Fruit fly (Drosophila melanogaster) whole organism, embryonic: ENCODE results near the gene CG14630.

ENCODE experiments used
- Oaz ChIP-seq: fragments of 200-800 bp; sonication (Bioruptor generic); IDR thresholded peaks from 2 replicates; pipeline ENCODE4 v1.3.6; 2022; ENCODE audit warnings: missing biosample characterization, missing genetic modification characterization
- pfk ChIP-seq: fragments of 200-800 bp; sonication (Bioruptor generic); optimal IDR thresholded peaks from 2 replicates; lab custom pipeline; 2018; ENCODE audit warnings: missing biosample characterization, mild to moderate bottlenecking, missing genetic modification characterization, moderate library complexity

dm6 chrX:998884-999283 lies 32.4 kb upstream of the CG14630 start:
- TF ChIP-seq Oaz (GFP tag; lab: Robert Waterston, UW) (no peak), pfk (GFP tag; lab: Kevin White, UChicago) (no peak)
